Fruit fly (Drosophila melanogaster) whole organism, prepupa: Measurements from ENCODE around the gene CG12316.

Experiments
- CG3919 ChIP-seq: fragments of 200-800 bp; sonication (Bioruptor generic); optimal IDR thresholded peaks from 3 replicates; lab custom pipeline; 2016; ENCODE audit warnings: missing biosample characterization, missing genetic modification characterization
- CG4318 ChIP-seq: fragments of 200-800 bp; sonication (Bioruptor generic); optimal IDR thresholded peaks from 3 replicates; lab custom pipeline; 2017; ENCODE audit warnings: missing biosample characterization, mild to moderate bottlenecking, missing genetic modification characterization
- CG8119 ChIP-seq: fragments of 200-800 bp; sonication (Bioruptor generic); IDR thresholded peaks from 3 replicates; pipeline ENCODE4 v1.3.6; 2022; ENCODE audit warnings: missing biosample characterization, missing genetic modification characterization
- CG8319 ChIP-seq: fragments of 200-800 bp; sonication (Bioruptor generic); optimal IDR thresholded peaks from 3 replicates; lab custom pipeline; 2016; ENCODE audit warnings: missing biosample characterization, missing genetic modification characterization
- Met ChIP-seq: fragments of 200-800 bp; sonication (Bioruptor generic); optimal IDR thresholded peaks from 3 replicates; lab custom pipeline; 2016; ENCODE audit warnings: missing biosample characterization, missing genetic modification characterization
- acj6 ChIP-seq: fragments of 200-800 bp; sonication (Bioruptor generic); optimal IDR thresholded peaks from 3 replicates; lab custom pipeline; 2016; ENCODE audit warnings: missing biosample characterization, missing genetic modification characterization

CG12316 gene

DNA sequence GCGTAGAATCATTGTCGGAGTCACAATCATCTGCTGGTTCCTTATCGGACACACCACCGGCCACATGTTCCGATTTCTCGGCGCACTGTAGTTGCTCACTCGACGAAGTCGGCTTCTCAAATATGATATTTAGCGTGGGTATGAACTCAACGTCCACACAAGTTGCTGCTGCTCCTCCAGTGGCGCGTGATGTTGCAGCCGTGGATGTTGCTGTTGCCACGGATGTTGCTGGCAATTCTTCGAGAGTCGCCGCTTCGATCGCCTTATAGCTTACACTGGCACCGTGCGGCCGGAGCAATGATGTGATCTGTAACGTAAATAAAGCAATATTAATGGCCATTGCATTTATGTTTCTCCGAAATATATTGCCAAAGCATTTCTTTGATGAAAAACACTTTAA lies 52.4 kb downstream of the CG12316 start:
- TF ChIP-seq CG3919 (GFP tag; lab: Kevin White, UChicago) (no peak), CG8319 (GFP tag; lab: Kevin White, UChicago) (no peak), CG8119 (GFP tag; lab: Robert Waterston, UW) (no peak), Met (GFP tag; lab: Kevin White, UChicago) (no peak), acj6 (GFP tag; lab: Kevin White, UChicago) (no peak), CG4318 (GFP tag; lab: Kevin White, UChicago) (no peak)
